Worm (Caenorhabditis elegans): ENCODE results near the gene gpa-5.

DNA sequence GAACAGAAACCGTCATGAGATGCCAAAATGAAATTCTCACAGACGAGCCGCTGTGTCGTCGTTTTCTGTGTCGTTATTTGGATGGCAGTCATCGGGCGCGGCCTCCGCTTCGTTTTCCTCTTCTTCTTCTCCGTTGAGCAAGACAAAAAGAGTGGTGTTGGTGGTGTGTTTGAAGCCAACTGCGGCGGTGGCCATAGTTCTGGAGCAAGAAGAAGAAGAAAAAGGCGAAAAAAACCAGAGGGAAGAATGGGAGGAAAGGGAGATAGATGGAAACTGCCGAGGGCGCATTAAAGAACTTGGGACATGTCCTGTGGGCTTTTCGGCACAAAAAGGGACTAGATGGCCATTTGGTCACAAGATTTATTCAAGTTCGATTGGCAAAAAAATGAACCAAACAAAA is 10.8 kb upstream of the gpa-5 start, which contains the start of gene F53B1.9:
- TF ChIP-seq ceh-20 (GFP tag; IDR thresholded peaks at IDR 0.05) (no peak), daf-12 (tag; optimal IDR thresholded peaks at IDR 0.05) (no peak), zip-11 (GFP tag; IDR thresholded peaks at IDR 0.05) (no peak), ztf-11 (tag; optimal IDR thresholded peaks at IDR 0.05) (no peak), unc-62 (GFP tag; optimal IDR thresholded peaks at IDR 0.05 in 1 of 2) (no peak), unc-62 (tag; optimal IDR thresholded peaks at IDR 0.05) (no peak), lsy-2 (tag; optimal IDR thresholded peaks at IDR 0.05) (no peak), lin-39 (tag; optimal IDR thresholded peaks at IDR 0.05) (no peak), php-3 (GFP tag; IDR thresholded peaks at IDR 0.05) (no peak), nhr-25 (tag; optimal IDR thresholded peaks at IDR 0.05; ENCODE audit: borderline replicate concordance, insufficient read depth) (no peak), lin-15B (tag; optimal IDR thresholded peaks at IDR 0.05) (no peak), fkh-10 (GFP tag; optimal IDR thresholded peaks at IDR 0.05) (no peak)
